Worm (Caenorhabditis elegans): Measurements from ENCODE around the gene fut-3.

Gene fut-3

ce11 chrII:5701485-5701884, 41.9 kb upstream of the fut-3 start:
- TF ChIP-seq ceh-22 (tag; optimal IDR thresholded peaks at IDR 0.05) (no peak), elt-2 (tag; optimal IDR thresholded peaks at IDR 0.05) (peak; percentile 21), ahr-1 (tag; optimal IDR thresholded peaks at IDR 0.05) (no peak), ceh-34 (tag; optimal IDR thresholded peaks at IDR 0.05) (no peak), elt-4 (tag; optimal IDR thresholded peaks at IDR 0.05) (no peak), unc-42 (tag; optimal IDR thresholded peaks at IDR 0.05) (no peak), dve-1 (tag; optimal IDR thresholded peaks at IDR 0.05) (peak; percentile 39), C08G9.2 (tag; optimal IDR thresholded peaks at IDR 0.05) (no peak), ama-1 (optimal IDR thresholded peaks at IDR 0.05) (peak; percentile 66), ceh-14 (tag; optimal IDR thresholded peaks at IDR 0.05) (no peak), hlh-30 (tag; optimal IDR thresholded peaks at IDR 0.05; ENCODE audit: insufficient read depth) (peak; percentile 15), gmeb-2 (tag; optimal IDR thresholded peaks at IDR 0.05) (no peak), sox-2 (GFP tag; IDR thresholded peaks at IDR 0.05) (no peak), pat-9 (tag; optimal IDR thresholded peaks at IDR 0.05) (no peak), ceh-30 (tag; optimal IDR thresholded peaks at IDR 0.05) (no peak)

- TF ChIP-seq ceh-6 (GFP tag; optimal IDR thresholded peaks at IDR 0.05) (no peak), ceh-18 (tag; optimal IDR thresholded peaks at IDR 0.05) (no peak), ets-4 (tag; optimal IDR thresholded peaks at IDR 0.05) (no peak), sox-2 (GFP tag; IDR thresholded peaks at IDR 0.05) (no peak), lim-6 (tag; optimal IDR thresholded peaks at IDR 0.05) (no peak), unc-3 (GFP tag; conservative IDR thresholded peaks at IDR 0.05) (no peak), unc-3 (tag; optimal IDR thresholded peaks at IDR 0.05) (no peak), ceh-9 (tag; optimal IDR thresholded peaks at IDR 0.05) (no peak), sox-4 (tag; optimal IDR thresholded peaks at IDR 0.05) (no peak)
These were observed 39.3 kb upstream of the fut-3 start, which contains the start of the genes C25H3.10 and C25H3.1 for ce11 chrII:5698869-5699268. TSS of gene C25H3.10 (minus strand) at chrII:5698969. TSS of gene C25H3.1 (plus strand) at chrII:5699071.

- TF ChIP-seq pha-4 (tag; optimal IDR thresholded peaks at IDR 0.05) (no peak), pat-9 (tag; optimal IDR thresholded peaks at IDR 0.05) (no peak), ceh-18 (tag; optimal IDR thresholded peaks at IDR 0.05) (no peak), ceh-2 (tag; optimal IDR thresholded peaks at IDR 0.05) (no peak), ref-2 (tag; optimal IDR thresholded peaks at IDR 0.05) (no peak), elt-2 (tag; optimal IDR thresholded peaks at IDR 0.05) (peak; percentile 29), sox-2 (GFP tag; IDR thresholded peaks at IDR 0.05) (no peak)
These were observed 38.7 kb upstream of the fut-3 start for ce11 chrII:5698254-5698653.

ce11 chrII:5697338-5697737, 37.8 kb upstream of the fut-3 start:
- no peak for TF ChIP-seq dmd-4 (tag; optimal IDR thresholded peaks at IDR 0.05; ENCODE audit: borderline replicate concordance)
- no peak for TF ChIP-seq hlh-6 (tag; optimal IDR thresholded peaks at IDR 0.05)
- no peak for TF ChIP-seq gmeb-2 (tag; optimal IDR thresholded peaks at IDR 0.05)
- TF ChIP-seq fax-1 (tag; optimal IDR thresholded peaks at IDR 0.05), result no peak
- no peak for TF ChIP-seq ceh-9 (tag; optimal IDR thresholded peaks at IDR 0.05)
- no peak for TF ChIP-seq elt-2 (tag; optimal IDR thresholded peaks at IDR 0.05)
- no peak for TF ChIP-seq unc-3 (GFP tag; conservative IDR thresholded peaks at IDR 0.05)
- TF ChIP-seq unc-3 (tag; optimal IDR thresholded peaks at IDR 0.05), result no peak
- no peak for TF ChIP-seq pqm-1 (tag; optimal IDR thresholded peaks at IDR 0.05)
- TF ChIP-seq pax-1 (tag; optimal IDR thresholded peaks at IDR 0.05), result no peak
- TF ChIP-seq hlh-13 (GFP tag; optimal IDR thresholded peaks at IDR 0.05), result no peak

- no peak for TF ChIP-seq pha-4 (tag; optimal IDR thresholded peaks at IDR 0.05)
- TF ChIP-seq ceh-19 (GFP tag; optimal IDR thresholded peaks at IDR 0.05), result no peak
- no peak for TF ChIP-seq syd-9 (tag; optimal IDR thresholded peaks at IDR 0.05)
These were observed 36.6 kb upstream of the fut-3 start for ce11 chrII:5696218-5696617.

Measured in whole organism, late embryonic.